Fruit fly (Drosophila melanogaster) whole organism, pupa: ENCODE measurements around the gene CG16957.
A peak's percentile ranks its signal among the peaks of the same experiment; 100 is the strongest.

Experiments
- CG12605 ChIP-seq: fragments of 200-800 bp; sonication (Bioruptor generic); IDR thresholded peaks from 2 replicates; pipeline ENCODE4 v1.3.6; 2022; ENCODE audit warnings: missing biosample characterization, missing genetic modification characterization
- CG32121 ChIP-seq: fragments of 200-800 bp; sonication (Bioruptor generic); IDR thresholded peaks from 2 replicates; pipeline ENCODE4 v1.3.6; 2022; ENCODE audit warnings: missing biosample characterization, missing genetic modification characterization
- CG4496 ChIP-seq: fragments of 200-800 bp; sonication (Bioruptor generic); IDR thresholded peaks from 3 replicates; pipeline ENCODE4 v1.3.6; 2022; ENCODE audit warnings: missing biosample characterization, missing genetic modification characterization
- CG8301 ChIP-seq: fragments of 200-800 bp; sonication (Bioruptor generic); optimal IDR thresholded peaks from 2 replicates; lab custom pipeline; 2018; ENCODE audit warnings: missing biosample characterization, mild to moderate bottlenecking, missing genetic modification characterization
- EcR ChIP-seq: fragments of 200-800 bp; sonication (Bioruptor generic); optimal IDR thresholded peaks from 3 replicates; lab custom pipeline; 2019; ENCODE audit warnings: missing biosample characterization, missing genetic modification characterization, mild to moderate bottlenecking, moderate library complexity, missing genetic modification reagents
- Pif1B ChIP-seq: fragments of 200-800 bp; sonication (Bioruptor generic); optimal IDR thresholded peaks from 3 replicates; lab custom pipeline; 2016; ENCODE audit warnings: missing biosample characterization, missing genetic modification characterization
- Snoo ChIP-seq: fragments of 200-800 bp; sonication (Bioruptor generic); optimal IDR thresholded peaks from 3 replicates; lab custom pipeline; 2017; ENCODE audit warnings: missing biosample characterization, mild to moderate bottlenecking, missing genetic modification characterization, inconsistent platforms
- gl ChIP-seq: fragments of 200-800 bp; sonication (Bioruptor generic); optimal IDR thresholded peaks from 2 replicates; lab custom pipeline; 2018; ENCODE audit warnings: missing biosample characterization, mild to moderate bottlenecking, missing genetic modification characterization
- rn ChIP-seq: fragments of 200-800 bp; sonication (Bioruptor generic); IDR thresholded peaks from 2 replicates; pipeline ENCODE4 v1.3.6; 2022; ENCODE audit warnings: missing biosample characterization, missing genetic modification characterization

dm6 chr2L:13366109-13366747, 29.8 kb downstream of the CG16957 start, which contains the start of the genes Nnp-1 and Grx3:
- TF ChIP-seq Pif1B (no peak), Snoo (tag; lab: Kevin White, UChicago) (peak; percentile 3), CG32121 (GFP tag; lab: Robert Waterston, UW) (0 out of 2 replicates have a peak, but pooled peaks have one; percentile 35), CG12605 (no peak), EcR (GFP tag; lab: Kevin White, UChicago) (no peak), CG4496 (no peak), gl (tag; lab: Kevin White, UChicago) (no peak), CG8301 (tag; lab: Kevin White, UChicago) (no peak), rn (GFP tag; lab: Robert Waterston, UW) (0 out of 2 replicates have a peak, but pooled peaks have one; percentile 13)
